Worm (Caenorhabditis elegans): ENCODE measurements around the gene Y75B8A.18.

Y75B8A.18 gene

DNA sequence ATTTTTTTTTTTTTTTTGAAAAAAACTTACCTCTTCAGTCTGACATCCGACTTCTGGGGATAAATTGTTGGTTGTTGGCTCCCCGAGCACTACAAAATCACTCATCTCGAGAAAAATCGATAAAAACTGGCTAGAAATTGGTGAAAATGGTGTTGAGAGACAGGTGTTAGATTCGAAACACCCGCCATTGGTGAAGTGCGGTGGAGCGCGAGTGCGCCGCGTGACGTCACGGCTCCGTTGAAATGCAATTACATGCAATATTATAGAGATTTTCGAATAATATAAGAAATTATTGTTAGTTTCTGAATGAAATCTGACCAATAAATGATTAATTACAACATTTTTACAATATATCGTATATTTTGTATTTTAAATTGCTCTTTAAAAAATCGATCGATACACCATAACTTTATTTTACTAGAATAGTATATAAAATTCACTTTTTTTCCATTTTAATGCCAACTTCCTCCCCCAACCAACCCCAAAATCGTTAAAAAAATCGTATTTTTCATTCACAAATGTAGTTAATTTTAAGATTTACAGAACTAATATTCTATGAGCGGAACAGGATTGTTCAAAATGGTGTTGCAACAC is at the start of gene Y75B8A.18, which contains the start of gene Y75B8A.19:
Gene Y75B8A.18, minus strand, starts transcription at position 142 of the 594 bp plus-strand sequence.
Gene Y75B8A.19, plus strand, starts transcription at position 544 of the 594 bp plus-strand sequence.
- TF ChIP-seq lin-11 (tag; optimal IDR thresholded peaks at IDR 0.05) (peak; percentile 52), gmeb-1 (tag; optimal IDR thresholded peaks at IDR 0.05) (peak; percentile 91), nhr-21 (tag; optimal IDR thresholded peaks at IDR 0.05) (no peak), sma-3 (GFP tag; optimal IDR thresholded peaks at IDR 0.05) (peak; percentile 32), unc-55 (GFP tag; optimal IDR thresholded peaks at IDR 0.05) (peak; percentile 75), nhr-11 (tag; optimal IDR thresholded peaks at IDR 0.05) (no peak), snpc-4 (tag; optimal IDR thresholded peaks at IDR 0.05) (peak; percentile 19), nhr-10 (tag; optimal IDR thresholded peaks at IDR 0.05) (no peak), lin-13 (GFP tag; optimal IDR thresholded peaks at IDR 0.05) (peak; percentile 40), nhr-25 (tag; optimal IDR thresholded peaks at IDR 0.05) (peak; percentile 47), C34F6.9 (tag; optimal IDR thresholded peaks at IDR 0.05) (peak; percentile 71), dmd-4 (tag; optimal IDR thresholded peaks at IDR 0.05) (no peak), ceh-16 (tag; optimal IDR thresholded peaks at IDR 0.05) (no peak), lsy-2 (tag; optimal IDR thresholded peaks at IDR 0.05) (peak; percentile 22 to 82), crh-2 (tag; optimal IDR thresholded peaks at IDR 0.05) (peak; percentile 62), skn-1 (tag; optimal IDR thresholded peaks at IDR 0.05) (no peak), F13H6.1 (tag; optimal IDR thresholded peaks at IDR 0.05) (peak; percentile 22), nhr-129 (tag; optimal IDR thresholded peaks at IDR 0.05) (peak; percentile 36)

DNA sequence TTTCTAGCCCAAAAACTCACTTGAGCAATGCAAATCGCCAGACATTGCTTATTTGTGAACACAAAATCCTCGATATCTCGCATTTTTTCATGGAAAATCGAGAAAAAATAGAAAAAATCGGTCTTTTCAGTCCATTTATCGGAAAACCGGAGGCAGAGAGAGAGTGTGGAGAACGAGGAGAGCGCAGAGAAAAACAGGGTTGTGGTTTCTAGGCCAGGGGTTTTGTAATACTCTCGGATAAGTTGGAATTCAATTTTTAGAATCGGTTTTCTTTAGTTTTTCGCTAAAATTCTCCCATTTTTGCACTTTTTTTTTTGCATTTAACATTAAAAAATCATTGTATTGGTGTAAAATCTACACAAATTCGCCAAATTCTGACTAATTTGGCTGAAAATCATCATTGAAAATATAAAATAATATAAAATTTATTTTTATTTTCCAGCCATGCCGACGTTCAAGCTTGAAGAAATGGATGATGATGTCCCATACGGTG is 47.6 kb upstream of the Y75B8A.18 start, which contains the start of the genes Y75B8A.24 and Y75B8A.25:
Gene Y75B8A.24, minus strand, starts transcription at position 155 of the 493 bp plus-strand sequence.
Gene Y75B8A.25, plus strand, starts transcription at position 443 of the 493 bp plus-strand sequence.
- TF ChIP-seq nhr-237 (tag; optimal IDR thresholded peaks at IDR 0.05) (no peak), Y55F3AM.14 (GFP tag; optimal IDR thresholded peaks at IDR 0.05) (no peak), ztf-4 (tag; optimal IDR thresholded peaks at IDR 0.05) (peak; percentile 5), nhr-11 (tag; optimal IDR thresholded peaks at IDR 0.05) (no peak), crh-2 (tag; optimal IDR thresholded peaks at IDR 0.05) (peak; percentile 75), snpc-4 (tag; optimal IDR thresholded peaks at IDR 0.05) (peak; percentile 60), aly-2 (tag; optimal IDR thresholded peaks at IDR 0.05) (no peak), R02D3.7 (tag; optimal IDR thresholded peaks at IDR 0.05) (peak; percentile 57), nhr-23 (tag; optimal IDR thresholded peaks at IDR 0.05) (no peak), nhr-77 (tag; optimal IDR thresholded peaks at IDR 0.05) (no peak), ztf-1 (GFP tag; conservative IDR thresholded peaks at IDR 0.05) (no peak), F13H6.1 (tag; optimal IDR thresholded peaks at IDR 0.05) (peak; percentile 76), egl-27 (tag; optimal IDR thresholded peaks at IDR 0.05) (no peak), ZK546.5 (tag; optimal IDR thresholded peaks at IDR 0.05) (no peak), elt-1 (tag; optimal IDR thresholded peaks at IDR 0.05) (no peak), fos-1 (tag; optimal IDR thresholded peaks at IDR 0.05) (no peak), sma-9 (GFP tag; optimal IDR thresholded peaks at IDR 0.05) (no peak), sma-9 (tag; optimal IDR thresholded peaks at IDR 0.05) (no peak), mbf-1 (tag; optimal IDR thresholded peaks at IDR 0.05) (no peak), ceh-16 (tag; optimal IDR thresholded peaks at IDR 0.05) (no peak), blmp-1 (tag; optimal IDR thresholded peaks at IDR 0.05; ENCODE audit: insufficient read depth) (no peak), lin-13 (GFP tag; optimal IDR thresholded peaks at IDR 0.05) (peak; percentile 57), mdl-1 (tag; optimal IDR thresholded peaks at IDR 0.05) (no peak), C34F6.9 (tag; optimal IDR thresholded peaks at IDR 0.05) (peak; percentile 79), zag-1 (tag; optimal IDR thresholded peaks at IDR 0.05) (no peak), elt-3 (tag; optimal IDR thresholded peaks at IDR 0.05) (no peak), lin-11 (tag; optimal IDR thresholded peaks at IDR 0.05) (no peak), gmeb-1 (tag; optimal IDR thresholded peaks at IDR 0.05) (peak; percentile 85), skn-1 (tag; optimal IDR thresholded peaks at IDR 0.05) (no peak), peb-1 (tag; optimal IDR thresholded peaks at IDR 0.05) (no peak), ceh-82 (tag; optimal IDR thresholded peaks at IDR 0.05) (no peak), nhr-25 (tag; optimal IDR thresholded peaks at IDR 0.05) (peak; percentile 77), unc-62 (GFP tag; optimal IDR thresholded peaks at IDR 0.05) (no peak), ztf-11 (tag; optimal IDR thresholded peaks at IDR 0.05) (no peak), nhr-6 (tag; optimal IDR thresholded peaks at IDR 0.05) (peak; percentile 63), ama-1 (optimal IDR thresholded peaks at IDR 0.05) (no peak), lsy-2 (tag; optimal IDR thresholded peaks at IDR 0.05) (peak; percentile 68 to 87), lin-39 (tag; optimal IDR thresholded peaks at IDR 0.05) (no peak), dmd-4 (tag; optimal IDR thresholded peaks at IDR 0.05) (no peak), nhr-129 (tag; optimal IDR thresholded peaks at IDR 0.05) (peak; percentile 4), nhr-12 (tag; optimal IDR thresholded peaks at IDR 0.05) (no peak), mab-5 (tag; optimal IDR thresholded peaks at IDR 0.05) (peak; percentile 49), unc-39 (tag; optimal IDR thresholded peaks at IDR 0.05) (no peak), nhr-21 (tag; optimal IDR thresholded peaks at IDR 0.05) (peak; percentile 34), unc-55 (GFP tag; optimal IDR thresholded peaks at IDR 0.05) (peak; percentile 80), alr-1 (tag; optimal IDR thresholded peaks at IDR 0.05) (no peak), sem-4 (tag; optimal IDR thresholded peaks at IDR 0.05) (peak; percentile 82), sma-3 (GFP tag; optimal IDR thresholded peaks at IDR 0.05) (peak; percentile 71), nhr-10 (tag; optimal IDR thresholded peaks at IDR 0.05) (no peak)
